Worm (Caenorhabditis elegans): Measurements from ENCODE around the gene F09G2.8.
A peak's percentile ranks its signal among the peaks of the same experiment; 100 is the strongest.

Gene F09G2.8

DNA sequence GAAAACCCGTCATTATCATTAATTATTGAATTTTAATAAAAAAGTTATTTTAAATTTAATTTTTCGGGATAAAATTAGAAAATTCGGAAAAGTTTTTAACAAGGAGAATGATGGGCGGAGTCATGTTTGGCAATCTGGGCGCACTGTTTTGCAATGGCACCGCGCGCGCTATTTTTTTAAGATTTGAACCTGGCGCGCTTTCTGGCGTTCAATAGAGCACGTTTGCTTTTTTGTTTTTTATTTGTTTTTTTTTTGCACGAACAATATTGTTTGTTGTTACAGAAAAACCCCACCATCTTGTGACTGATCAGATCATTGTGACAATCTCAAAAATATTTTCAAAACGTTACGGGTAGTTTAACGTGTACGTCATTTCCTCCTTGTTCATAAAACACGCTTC lies 43.7 kb upstream of the F09G2.8 start, which contains the start of gene hyls-1 (continued):
- TF ChIP-seq C04F5.9 (tag; optimal IDR thresholded peaks at IDR 0.05), result peak; percentile 48
- no peak for TF ChIP-seq aha-1 (tag; optimal IDR thresholded peaks at IDR 0.05)
- TF ChIP-seq tlp-1 (tag; optimal IDR thresholded peaks at IDR 0.05), result no peak
- TF ChIP-seq zag-1 (tag; optimal IDR thresholded peaks at IDR 0.05), result no peak
- TF ChIP-seq dsc-1 (tag; optimal IDR thresholded peaks at IDR 0.05), result peak; percentile 82
- TF ChIP-seq ets-5 (GFP tag; IDR thresholded peaks at IDR 0.05), result no peak
- TF ChIP-seq lin-39 (tag; optimal IDR thresholded peaks at IDR 0.05), result peak; percentile 74
- peak; percentile 88 for TF ChIP-seq lsy-2 (tag; optimal IDR thresholded peaks at IDR 0.05)
- peak; percentile 94 to 97 for TF ChIP-seq lin-35 (GFP tag; optimal IDR thresholded peaks at IDR 0.05)
- peak in 2 of 6 experiments; percentile 65 to 85 for TF ChIP-seq elt-3 (tag; optimal IDR thresholded peaks at IDR 0.05)
- TF ChIP-seq sptf-1 (tag; optimal IDR thresholded peaks at IDR 0.05), result no peak
- TF ChIP-seq elt-2 (tag; optimal IDR thresholded peaks at IDR 0.05), result peak; percentile 15
- peak; percentile 89 for TF ChIP-seq nhr-90 (tag; optimal IDR thresholded peaks at IDR 0.05; ENCODE audit: poor library complexity)
- peak; percentile 75 for TF ChIP-seq hpl-2 (GFP tag; optimal IDR thresholded peaks at IDR 0.05)
- peak; percentile 28 for TF ChIP-seq fkh-4 (tag; optimal IDR thresholded peaks at IDR 0.05; ENCODE audit: borderline replicate concordance)
- TF ChIP-seq nhr-19 (GFP tag; conservative IDR thresholded peaks at IDR 0.05), result peak; percentile 91
- peak; percentile 78 for TF ChIP-seq unc-130 (tag; optimal IDR thresholded peaks at IDR 0.05)
- peak; percentile 59 for TF ChIP-seq nhr-77 (tag; optimal IDR thresholded peaks at IDR 0.05)
- peak; percentile 69 for TF ChIP-seq egl-13 (tag; optimal IDR thresholded peaks at IDR 0.05)
- peak; percentile 37 for TF ChIP-seq fkh-10 (GFP tag; optimal IDR thresholded peaks at IDR 0.05)
- peak; percentile 48 for TF ChIP-seq nhr-11 (tag; optimal IDR thresholded peaks at IDR 0.05)
- peak; percentile 92 for TF ChIP-seq nhr-71 (tag; optimal IDR thresholded peaks at IDR 0.05)
- TF ChIP-seq snu-23 (GFP tag; optimal IDR thresholded peaks at IDR 0.05), result peak; percentile 92
- no peak for TF ChIP-seq hlh-4 (tag; optimal IDR thresholded peaks at IDR 0.05)
- TF ChIP-seq xbp-1 (tag; optimal IDR thresholded peaks at IDR 0.05), result peak; percentile 88
- no peak for TF ChIP-seq nhr-12 (tag; optimal IDR thresholded peaks at IDR 0.05)
- TF ChIP-seq tbx-2 (tag; optimal IDR thresholded peaks at IDR 0.05), result peak; percentile 88
- TF ChIP-seq ceh-88 (GFP tag; IDR thresholded peaks at IDR 0.05), result peak; percentile 74; the same call in 1 of the 2 replicates
- peak; percentile 81 for TF ChIP-seq lin-14 (GFP tag; optimal IDR thresholded peaks at IDR 0.05)
- TF ChIP-seq ztf-11 (tag; optimal IDR thresholded peaks at IDR 0.05), result peak in 1 of 2 experiments; percentile 51
- TF ChIP-seq jun-1 (tag; optimal IDR thresholded peaks at IDR 0.05), result peak; percentile 64
- TF ChIP-seq mab-9 (GFP tag; IDR thresholded peaks at IDR 0.05), result no peak
- TF ChIP-seq pax-3 (tag; optimal IDR thresholded peaks at IDR 0.05), result no peak
- TF ChIP-seq unc-98 (GFP tag; IDR thresholded peaks at IDR 0.05), result no peak
- peak; percentile 80 for TF ChIP-seq mep-1 (tag; optimal IDR thresholded peaks at IDR 0.05)
- no peak for TF ChIP-seq pag-3 (tag; optimal IDR thresholded peaks at IDR 0.05; ENCODE audit: borderline replicate concordance, insufficient read depth)
- TF ChIP-seq lir-3 (tag; optimal IDR thresholded peaks at IDR 0.05; ENCODE audit: poor library complexity), result peak; percentile 74
- peak; percentile 91 for TF ChIP-seq nhr-20 (tag; optimal IDR thresholded peaks at IDR 0.05)
- peak; percentile 89 for TF ChIP-seq lin-15B (tag; optimal IDR thresholded peaks at IDR 0.05)
- peak; percentile 38 for TF ChIP-seq ztf-4 (tag; optimal IDR thresholded peaks at IDR 0.05)
- no peak for TF ChIP-seq ces-1 (GFP tag; optimal IDR thresholded peaks at IDR 0.05)
- TF ChIP-seq rnt-1 (tag; optimal IDR thresholded peaks at IDR 0.05), result peak; percentile 90
- TF ChIP-seq egl-27 (tag; optimal IDR thresholded peaks at IDR 0.05), result no peak
- peak; percentile 89 for TF ChIP-seq C16A3.4 (tag; optimal IDR thresholded peaks at IDR 0.05)
- peak; percentile 52 for TF ChIP-seq fos-1 (tag; optimal IDR thresholded peaks at IDR 0.05)
- no peak for TF ChIP-seq unc-30 (tag; optimal IDR thresholded peaks at IDR 0.05)

Measured in whole organism, L1 larva.